Fruit fly (Drosophila melanogaster): ENCODE results near the gene Pdxk.

DNA sequence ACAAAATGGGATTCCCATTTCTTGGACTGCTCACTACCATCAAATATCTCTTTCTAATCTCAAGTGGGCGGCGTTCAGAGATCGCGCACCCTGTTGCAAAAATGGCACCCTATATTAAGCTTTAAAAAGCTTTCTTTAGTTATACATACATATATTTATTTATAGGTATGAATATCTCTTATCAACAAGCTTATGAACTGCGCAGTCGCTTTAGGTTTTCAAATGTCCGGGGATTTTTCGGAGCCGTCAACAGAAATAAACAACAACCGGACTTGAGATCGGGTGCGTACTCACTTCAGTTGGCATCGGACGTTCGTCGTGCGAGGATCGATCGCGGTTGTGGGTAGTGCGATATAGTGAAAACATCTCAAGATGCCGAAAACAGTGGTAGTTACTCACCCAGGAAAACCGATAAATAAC, 10.8 kb upstream of the Pdxk start, which contains the start of gene PGRP-LF:
- peak; percentile 17 for TF ChIP-seq sv (GFP tag; optimal IDR thresholded peaks at IDR 0.05)
- TF ChIP-seq Hr78 (GFP tag; optimal IDR thresholded peaks at IDR 0.05): no peak
- no peak for TF ChIP-seq usp (GFP tag; optimal IDR thresholded peaks at IDR 0.05)
- no peak for TF ChIP-seq CG32264 (GFP tag; optimal IDR thresholded peaks at IDR 0.05)
- no peak for TF ChIP-seq ey (GFP tag; optimal IDR thresholded peaks at IDR 0.05)
- TF ChIP-seq Sp1 (GFP tag; optimal IDR thresholded peaks at IDR 0.05): peak; percentile 36
- TF ChIP-seq foxo (GFP tag; optimal IDR thresholded peaks at IDR 0.05): peak in 1 of 2 experiments; percentile 7
- peak; percentile 36 for TF ChIP-seq Hr83 (GFP tag; optimal IDR thresholded peaks at IDR 0.05; ENCODE audit: poor library complexity, severe bottlenecking)

Data from whole organism, wandering third instar larva.